Worm (Caenorhabditis elegans): ENCODE measurements around the gene lin-14.

The lin-14 gene

DNA sequence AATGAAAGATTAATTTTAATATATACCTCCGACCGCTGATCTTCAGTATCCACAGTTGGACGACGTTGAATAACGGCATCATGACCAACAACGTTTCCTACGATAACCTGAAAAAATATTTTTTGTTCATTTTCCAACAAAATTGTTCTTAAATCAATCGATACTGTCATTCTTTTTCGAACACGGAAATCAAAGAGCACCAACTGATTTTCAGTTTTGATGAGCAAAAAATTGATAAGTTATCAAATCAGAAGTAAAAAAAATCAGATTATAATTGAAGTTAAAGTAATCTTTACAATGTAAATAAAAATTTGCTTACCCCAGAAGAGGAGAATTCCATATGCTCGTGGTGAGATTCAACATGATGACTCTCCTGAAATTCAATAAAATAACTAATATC is 53.1 kb downstream of the lin-14 start (continued):
- TF ChIP-seq zfp-2 (tag; optimal IDR thresholded peaks at IDR 0.05) (no peak), zip-11 (GFP tag; IDR thresholded peaks at IDR 0.05) (no peak), fos-1 (tag; optimal IDR thresholded peaks at IDR 0.05) (no peak), pha-4 (GFP tag; IDR thresholded peaks at IDR 0.05) (no peak), pha-4 (tag; optimal IDR thresholded peaks at IDR 0.05) (no peak), nhr-237 (tag; optimal IDR thresholded peaks at IDR 0.05) (no peak), daf-8 (GFP tag; IDR thresholded peaks at IDR 0.05) (no peak), arid-1 (GFP tag; conservative IDR thresholded peaks at IDR 0.05) (no peak), mxl-2 (GFP tag; conservative IDR thresholded peaks at IDR 0.05) (no peak), ctbp-1 (GFP tag; IDR thresholded peaks at IDR 0.05) (no peak), php-3 (GFP tag; IDR thresholded peaks at IDR 0.05) (no peak), snpc-4 (tag; optimal IDR thresholded peaks at IDR 0.05) (no peak), nhr-77 (tag; optimal IDR thresholded peaks at IDR 0.05) (peak; percentile 45), lin-13 (GFP tag; optimal IDR thresholded peaks at IDR 0.05) (no peak), mes-2 (tag; optimal IDR thresholded peaks at IDR 0.05; ENCODE audit: poor library complexity, severe bottlenecking) (no peak), dve-1 (tag; optimal IDR thresholded peaks at IDR 0.05; ENCODE audit: insufficient read depth) (peak; percentile 15), nhr-42 (GFP tag; IDR thresholded peaks at IDR 0.05) (no peak), hif-1 (tag; optimal IDR thresholded peaks at IDR 0.05) (no peak), daf-16 (GFP tag; optimal IDR thresholded peaks at IDR 0.05) (no peak), daf-16 (tag; optimal IDR thresholded peaks at IDR 0.05) (peak; percentile 40), nhr-11 (tag; optimal IDR thresholded peaks at IDR 0.05) (no peak), egl-27 (tag; optimal IDR thresholded peaks at IDR 0.05) (no peak), mep-1 (tag; optimal IDR thresholded peaks at IDR 0.05) (no peak), spr-3 (GFP tag; optimal IDR thresholded peaks at IDR 0.05) (no peak), lin-1 (GFP tag; IDR thresholded peaks at IDR 0.05) (no peak), hlh-11 (tag; optimal IDR thresholded peaks at IDR 0.05) (peak; percentile 21), pqm-1 (tag; optimal IDR thresholded peaks at IDR 0.05) (peak; percentile 42), nhr-28 (tag; optimal IDR thresholded peaks at IDR 0.05) (peak; percentile 62), unc-39 (tag; optimal IDR thresholded peaks at IDR 0.05) (no peak), T20F7.1 (GFP tag; optimal IDR thresholded peaks at IDR 0.05) (no peak)

DNA sequence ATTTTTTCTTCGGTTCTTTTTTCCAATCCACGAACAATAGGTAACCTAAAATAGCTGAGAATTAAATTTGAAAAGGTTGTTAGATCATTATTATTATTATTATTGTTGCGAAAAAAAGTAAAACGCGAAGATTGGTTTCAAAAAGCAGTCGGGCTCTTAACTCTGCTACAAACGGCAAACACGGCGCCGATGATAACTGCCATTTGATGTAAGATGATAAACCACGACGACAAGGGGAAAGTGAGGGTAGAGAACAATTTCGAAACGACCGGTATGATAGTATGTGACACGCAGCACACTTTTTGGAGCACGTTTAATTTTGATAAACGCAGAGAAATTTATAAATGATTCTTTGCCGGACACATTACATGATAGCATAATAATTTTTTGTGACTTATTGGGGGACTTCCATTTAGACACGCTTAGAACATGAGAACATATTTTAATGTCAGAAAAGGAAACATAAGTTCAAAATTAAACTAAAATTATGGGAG is 53.7 kb downstream of the lin-14 start, which contains the start of gene hpo-34:
Gene hpo-34, minus strand, starts transcription at position 51 of the 494 bp plus-strand sequence.
- TF ChIP-seq jun-1 (tag; optimal IDR thresholded peaks at IDR 0.05) (no peak), pha-4 (GFP tag; IDR thresholded peaks at IDR 0.05) (no peak), pha-4 (tag; optimal IDR thresholded peaks at IDR 0.05) (no peak), nhr-102 (tag; optimal IDR thresholded peaks at IDR 0.05) (peak; percentile 77), mdl-1 (tag; optimal IDR thresholded peaks at IDR 0.05) (peak in 1 of 2 experiments; percentile 56), arid-1 (GFP tag; conservative IDR thresholded peaks at IDR 0.05) (no peak), dpl-1 (GFP tag; optimal IDR thresholded peaks at IDR 0.05) (no peak), mep-1 (tag; optimal IDR thresholded peaks at IDR 0.05) (no peak), nhr-41 (GFP tag; IDR thresholded peaks at IDR 0.05) (0 out of 2 replicates have a peak, but pooled peaks have one; percentile 20), daf-16 (GFP tag; optimal IDR thresholded peaks at IDR 0.05) (no peak), daf-16 (tag; optimal IDR thresholded peaks at IDR 0.05) (peak; percentile 87), unc-130 (GFP tag; optimal IDR thresholded peaks at IDR 0.05) (no peak), zag-1 (tag; optimal IDR thresholded peaks at IDR 0.05) (no peak), T20F7.1 (GFP tag; optimal IDR thresholded peaks at IDR 0.05) (peak; percentile 41), tag-97 (GFP tag; IDR thresholded peaks at IDR 0.05) (no peak), F49E8.2 (tag; optimal IDR thresholded peaks at IDR 0.05; ENCODE audit: borderline replicate concordance) (no peak), dmd-9 (GFP tag; IDR thresholded peaks at IDR 0.05) (no peak), lin-13 (GFP tag; optimal IDR thresholded peaks at IDR 0.05) (no peak), ztf-7 (tag; optimal IDR thresholded peaks at IDR 0.05) (no peak), ZK546.5 (tag; optimal IDR thresholded peaks at IDR 0.05) (no peak), R02D3.7 (tag; optimal IDR thresholded peaks at IDR 0.05) (no peak), aha-1 (tag) (no peak), nhr-111 (GFP tag; optimal IDR thresholded peaks at IDR 0.05) (no peak), F37D6.2 (tag; optimal IDR thresholded peaks at IDR 0.05) (no peak), spr-3 (GFP tag; optimal IDR thresholded peaks at IDR 0.05) (no peak), ztf-11 (tag; optimal IDR thresholded peaks at IDR 0.05) (no peak), duxl-1 (tag; optimal IDR thresholded peaks at IDR 0.05; ENCODE audit: poor library complexity) (no peak), dmd-8 (GFP tag; IDR thresholded peaks at IDR 0.05) (no peak), php-3 (GFP tag; IDR thresholded peaks at IDR 0.05) (peak; percentile 79), madf-5 (GFP tag; IDR thresholded peaks at IDR 0.05) (no peak), saeg-2 (GFP tag; IDR thresholded peaks at IDR 0.05) (no peak)

Measured in whole organism, L4 larva.